Worm (Caenorhabditis elegans): ENCODE data around the gene F49F1.18.

DNA sequence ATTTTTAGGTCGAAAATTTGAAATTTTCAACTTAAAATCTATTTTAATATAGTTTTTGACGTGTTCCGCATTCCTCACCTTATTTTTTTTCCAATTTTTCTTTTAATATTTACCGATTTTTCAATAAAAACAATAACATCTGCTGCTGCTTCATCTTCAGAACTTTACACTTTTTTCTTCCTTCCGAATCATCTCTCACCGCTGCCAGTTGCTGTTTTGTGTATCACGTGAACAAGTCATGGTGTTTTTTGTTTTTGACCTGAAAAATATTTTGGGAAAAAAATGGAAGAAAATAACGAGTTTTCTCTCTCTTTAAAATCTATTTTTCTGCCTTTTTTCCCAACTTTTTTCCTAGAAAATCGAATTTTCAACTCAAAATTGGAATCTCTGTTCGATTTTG, 40.4 kb downstream of the F49F1.18 start:
- TF ChIP-seq T22C8.4 (GFP tag; IDR thresholded peaks at IDR 0.05) (no peak), ztf-29 (GFP tag; IDR thresholded peaks at IDR 0.05) (no peak), ztf-23 (GFP tag; IDR thresholded peaks at IDR 0.05) (no peak), flt-1 (GFP tag; IDR thresholded peaks at IDR 0.05) (no peak), tab-1 (GFP tag; IDR thresholded peaks at IDR 0.05) (no peak)

All from whole organism, midembryonic.